Worm (Caenorhabditis elegans): ENCODE results near the gene str-222.
A peak's percentile ranks its signal among the peaks of the same experiment; 100 is the strongest.

Gene str-222

ce11 chrV:1624340-1624739, 11.6 kb upstream of the str-222 start, which contains the start of gene nhr-110:
Gene nhr-110, minus strand, starts transcription at chrV:1624440.
- TF ChIP-seq unc-98 (GFP tag; IDR thresholded peaks at IDR 0.05) (no peak), lin-39 (tag; optimal IDR thresholded peaks at IDR 0.05) (no peak), nhr-47 (tag; optimal IDR thresholded peaks at IDR 0.05) (no peak), hpl-2 (GFP tag; optimal IDR thresholded peaks at IDR 0.05) (no peak), ets-5 (GFP tag; IDR thresholded peaks at IDR 0.05) (no peak), Y116A8C.19 (tag; optimal IDR thresholded peaks at IDR 0.05; ENCODE audit: borderline replicate concordance) (no peak), lin-35 (GFP tag; optimal IDR thresholded peaks at IDR 0.05) (no peak), unc-62 (GFP tag; optimal IDR thresholded peaks at IDR 0.05) (no peak), unc-30 (tag; optimal IDR thresholded peaks at IDR 0.05) (no peak), elt-2 (tag; optimal IDR thresholded peaks at IDR 0.05) (no peak), fos-1 (tag; optimal IDR thresholded peaks at IDR 0.05) (no peak), skn-1 (tag; optimal IDR thresholded peaks at IDR 0.05) (no peak), nhr-90 (tag; optimal IDR thresholded peaks at IDR 0.05; ENCODE audit: poor library complexity) (no peak), tbx-2 (tag; optimal IDR thresholded peaks at IDR 0.05) (no peak), mdl-1 (tag; optimal IDR thresholded peaks at IDR 0.05) (no peak), ztf-4 (tag; optimal IDR thresholded peaks at IDR 0.05) (no peak), dpl-1 (GFP tag; optimal IDR thresholded peaks at IDR 0.05) (no peak)

ce11 chrV:1626720-1627119, 9.2 kb upstream of the str-222 start, which contains the start of gene nhr-237:
Gene nhr-237, minus strand, starts transcription at chrV:1626820.
- TF ChIP-seq F16B12.6 (tag; optimal IDR thresholded peaks at IDR 0.05) (no peak), mef-2 (tag; optimal IDR thresholded peaks at IDR 0.05) (no peak)

DNA sequence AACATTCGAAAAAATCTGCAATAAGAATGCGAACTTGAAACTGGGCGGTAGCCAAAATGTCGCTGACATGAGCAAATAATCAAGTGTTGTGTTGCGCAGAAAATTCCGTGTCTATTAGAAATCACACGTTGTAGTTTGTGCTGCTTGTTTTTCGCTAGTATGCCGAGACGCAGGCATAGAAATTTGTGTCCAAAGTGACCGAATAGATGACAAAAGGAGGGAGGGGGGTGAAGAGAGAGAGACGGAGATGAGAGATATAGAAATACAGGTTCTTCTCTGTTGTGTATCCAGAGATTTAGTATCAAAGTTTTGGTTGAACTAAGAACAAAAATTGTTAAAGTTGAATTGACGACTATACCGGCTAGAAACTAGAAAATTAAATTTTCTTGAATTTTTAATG, 8.7 kb upstream of the str-222 start:
- TF ChIP-seq C34B4.2 (tag; optimal IDR thresholded peaks at IDR 0.05) (no peak), fkh-8 (tag; optimal IDR thresholded peaks at IDR 0.05) (peak; percentile 30), mdl-1 (tag; optimal IDR thresholded peaks at IDR 0.05) (peak in 1 of 2 experiments; percentile 49), hlh-4 (tag; optimal IDR thresholded peaks at IDR 0.05) (no peak), snu-23 (GFP tag; optimal IDR thresholded peaks at IDR 0.05) (peak; percentile 54), hlh-17 (GFP tag; optimal IDR thresholded peaks at IDR 0.05; ENCODE audit: borderline replicate concordance) (no peak), nhr-20 (tag; optimal IDR thresholded peaks at IDR 0.05) (peak; percentile 83), efl-1 (optimal IDR thresholded peaks at IDR 0.05) (peak; percentile 5 to 6), efl-1 (GFP tag; optimal IDR thresholded peaks at IDR 0.05 in 1 of 2) (no peak), unc-86 (tag; optimal IDR thresholded peaks at IDR 0.05) (no peak), lsy-2 (tag; optimal IDR thresholded peaks at IDR 0.05) (peak in 1 of 2 experiments; percentile 25), ceh-63 (GFP tag; optimal IDR thresholded peaks at IDR 0.05) (no peak), nhr-77 (tag; optimal IDR thresholded peaks at IDR 0.05) (peak; percentile 96), efl-3 (GFP tag; optimal IDR thresholded peaks at IDR 0.05) (no peak), jun-1 (tag; optimal IDR thresholded peaks at IDR 0.05) (peak; percentile 35), nhr-71 (tag; optimal IDR thresholded peaks at IDR 0.05) (peak; percentile 67), swsn-7 (tag; optimal IDR thresholded peaks at IDR 0.05) (no peak), ceh-90 (tag; optimal IDR thresholded peaks at IDR 0.05) (no peak), nhr-28 (tag; optimal IDR thresholded peaks at IDR 0.05) (peak; percentile 83), nhr-237 (tag; optimal IDR thresholded peaks at IDR 0.05) (no peak), nhr-19 (GFP tag; conservative IDR thresholded peaks at IDR 0.05) (peak; percentile 21; the same call in 1 of the 2 replicates), ztf-4 (tag; optimal IDR thresholded peaks at IDR 0.05) (peak; percentile 53), unc-130 (tag; optimal IDR thresholded peaks at IDR 0.05) (no peak), ztf-11 (tag; optimal IDR thresholded peaks at IDR 0.05) (no peak), zip-4 (GFP tag; optimal IDR thresholded peaks at IDR 0.05) (no peak), lin-14 (GFP tag; optimal IDR thresholded peaks at IDR 0.05) (peak; percentile 95), ceh-8 (GFP tag; optimal IDR thresholded peaks at IDR 0.05) (no peak), zag-1 (tag; optimal IDR thresholded peaks at IDR 0.05) (no peak), nhr-11 (tag; optimal IDR thresholded peaks at IDR 0.05) (peak; percentile 3), sup-37 (GFP tag; optimal IDR thresholded peaks at IDR 0.05) (no peak), nhr-47 (tag; optimal IDR thresholded peaks at IDR 0.05) (no peak), nhr-76 (tag; optimal IDR thresholded peaks at IDR 0.05) (no peak), aha-1 (tag; optimal IDR thresholded peaks at IDR 0.05) (no peak), dpl-1 (GFP tag; optimal IDR thresholded peaks at IDR 0.05) (peak in 2 of 3 experiments; percentile 3), blmp-1 (tag; optimal IDR thresholded peaks at IDR 0.05) (peak; percentile 65)

Data from whole organism, L1 larva.